Worm (Caenorhabditis elegans) whole organism, L1 larva: ENCODE measurements around the gene K05G3.1.

Experiments
- C04F5.9 ChIP-seq: sonication (generic microtip); optimal IDR thresholded peaks from 2 replicates; lab custom pipeline; 2016; ENCODE audit warnings: missing genetic modification characterization, missing compliant biosample characterization
- C34B4.2 ChIP-seq: sonication (generic microtip); optimal IDR thresholded peaks from 2 replicates; lab custom pipeline; 2017; ENCODE audit warnings: mild to moderate bottlenecking, missing genetic modification characterization, missing compliant biosample characterization
- ceh-82 ChIP-seq, 3 experiments: fragments of 150-350 bp in 1 of 3; sonication (generic microtip) in 2 of 3; optimal IDR thresholded peaks; 2 replicates each; lab custom pipeline; 2014 to 2017; ENCODE audit warnings: missing biosample characterization in 3 of 3, missing genetic modification characterization in 3 of 3
- ces-1 ChIP-seq: fragments of 150-350 bp; optimal IDR thresholded peaks from 2 replicates; lab custom pipeline; 2014; ENCODE audit warnings: missing biosample characterization, missing genetic modification reagents, missing genetic modification characterization
- efl-1 ChIP-seq, 4 experiments: fragments of 150-350 bp; optimal IDR thresholded peaks in 3 of 4; peaks in 1 of 4; 1 replicate in 1 of 4; 2 replicates in 3 of 4; lab custom pipeline; 2014; ENCODE audit warnings: missing biosample characterization in 2 of 4, missing genetic modification characterization in 2 of 4, missing genetic modification reagents in 2 of 4
- elt-2 ChIP-seq: sonication (generic microtip); optimal IDR thresholded peaks from 2 replicates; lab custom pipeline; 2016; ENCODE audit warnings: missing genetic modification characterization, mild to moderate bottlenecking, inconsistent platforms, missing compliant biosample characterization, missing genetic modification reagents
- fkh-10 ChIP-seq: sonication (generic microtip); optimal IDR thresholded peaks from 2 replicates; lab custom pipeline; 2017; ENCODE audit warnings: missing biosample characterization, missing genetic modification reagents, missing genetic modification characterization
- fkh-8 ChIP-seq: sonication (generic microtip); optimal IDR thresholded peaks from 2 replicates; lab custom pipeline; 2016; ENCODE audit warnings: mild to moderate bottlenecking, missing genetic modification characterization, missing compliant biosample characterization
- grh-1 ChIP-seq: fragments of 200-800 bp; sonication (Bioruptor generic); IDR thresholded peaks from 2 replicates; pipeline ENCODE4 v1.3.6; 2022; ENCODE audit warnings: missing genetic modification reagents, missing genetic modification characterization, missing compliant biosample characterization
- hlh-17 ChIP-seq: fragments of 200-800 bp; sonication (Bioruptor generic); optimal IDR thresholded peaks from 2 replicates; lab custom pipeline; 2018; ENCODE audit warnings: missing genetic modification characterization, mild to moderate bottlenecking, missing compliant biosample characterization, moderate library complexity, borderline replicate concordance
- lin-13 ChIP-seq: fragments of 150-350 bp; optimal IDR thresholded peaks from 2 replicates; lab custom pipeline; 2014; ENCODE audit warnings: missing biosample characterization, missing genetic modification reagents, missing genetic modification characterization
- lin-14 ChIP-seq: fragments of 200-800 bp; sonication (Bioruptor generic); optimal IDR thresholded peaks from 2 replicates; lab custom pipeline; 2018; ENCODE audit warnings: mild to moderate bottlenecking, missing genetic modification characterization, moderate library complexity, missing compliant biosample characterization
- lsy-2 ChIP-seq, 2 experiments: fragments of 150-350 bp; optimal IDR thresholded peaks; 2 replicates each; lab custom pipeline; 2014; ENCODE audit warnings: missing biosample characterization in 2 of 2, missing genetic modification characterization in 2 of 2
- mab-9 ChIP-seq: fragments of 200-800 bp; sonication (Bioruptor generic); IDR thresholded peaks from 2 replicates; pipeline ENCODE4 v1.3.6; 2022; ENCODE audit warnings: missing genetic modification reagents, missing genetic modification characterization, missing compliant biosample characterization
- nhr-19 ChIP-seq: fragments of 200-800 bp; sonication (Bioruptor generic); conservative IDR thresholded peaks from 2 replicates; pipeline ENCODE4 v1.3.6; 2022; ENCODE audit warnings: missing genetic modification characterization, missing compliant biosample characterization
- nhr-20 ChIP-seq: sonication (generic microtip); optimal IDR thresholded peaks from 2 replicates; lab custom pipeline; 2016; ENCODE audit warnings: mild to moderate bottlenecking, missing genetic modification characterization, missing compliant biosample characterization
- nhr-71 ChIP-seq: sonication (generic microtip); optimal IDR thresholded peaks from 2 replicates; lab custom pipeline; 2016; ENCODE audit warnings: mild to moderate bottlenecking, missing genetic modification characterization, moderate library complexity, missing compliant biosample characterization
- nhr-76 ChIP-seq: sonication (generic microtip); optimal IDR thresholded peaks from 2 replicates; lab custom pipeline; 2017; ENCODE audit warnings: missing biosample characterization, missing genetic modification characterization
- nhr-84 ChIP-seq: sonication (generic microtip); optimal IDR thresholded peaks from 2 replicates; lab custom pipeline; 2017; ENCODE audit warnings: missing biosample characterization, missing genetic modification characterization
- nhr-90 ChIP-seq: sonication (generic microtip); optimal IDR thresholded peaks from 2 replicates; lab custom pipeline; 2016; ENCODE audit warnings: mild to moderate bottlenecking, missing genetic modification characterization, missing compliant biosample characterization; ENCODE audit not compliant: poor library complexity
- pax-3 ChIP-seq: fragments of 200-800 bp; sonication (Bioruptor generic); optimal IDR thresholded peaks from 2 replicates; lab custom pipeline; 2018; ENCODE audit warnings: mild to moderate bottlenecking, missing genetic modification characterization, moderate library complexity, missing compliant biosample characterization
- rnt-1 ChIP-seq: sonication (generic microtip); optimal IDR thresholded peaks from 2 replicates; lab custom pipeline; 2016; ENCODE audit warnings: mild to moderate bottlenecking, missing genetic modification characterization, moderate library complexity, missing compliant biosample characterization
- sox-4 ChIP-seq: sonication (generic microtip); optimal IDR thresholded peaks from 2 replicates; lab custom pipeline; 2016; ENCODE audit warnings: missing genetic modification characterization, missing compliant biosample characterization
- sup-37 ChIP-seq: fragments of 200-800 bp; sonication (Bioruptor generic); optimal IDR thresholded peaks from 2 replicates; lab custom pipeline; 2018; ENCODE audit warnings: mild to moderate bottlenecking, missing genetic modification characterization, missing compliant biosample characterization
- unc-130 ChIP-seq: fragments of 150-350 bp; optimal IDR thresholded peaks from 2 replicates; lab custom pipeline; 2017; ENCODE audit warnings: missing biosample characterization, missing genetic modification characterization, inconsistent platforms
- unc-30 ChIP-seq: sonication (generic microtip); optimal IDR thresholded peaks from 2 replicates; lab custom pipeline; 2017; ENCODE audit warnings: missing biosample characterization, missing genetic modification characterization
- vab-15 ChIP-seq: sonication (generic microtip); optimal IDR thresholded peaks from 2 replicates; lab custom pipeline; 2017; ENCODE audit warnings: missing genotype, mild to moderate bottlenecking, missing genetic modification characterization, missing compliant biosample characterization
- zag-1 ChIP-seq: fragments of 150-350 bp; optimal IDR thresholded peaks from 2 replicates; lab custom pipeline; 2014; ENCODE audit warnings: missing biosample characterization, missing genetic modification characterization
- ztf-11 ChIP-seq, 2 experiments: sonication (generic microtip); optimal IDR thresholded peaks; 2 replicates each; lab custom pipeline; 2016 to 2017; ENCODE audit warnings: missing genetic modification characterization in 2 of 2, missing biosample characterization in 1 of 2, missing compliant biosample characterization in 1 of 2

Gene K05G3.1

DNA sequence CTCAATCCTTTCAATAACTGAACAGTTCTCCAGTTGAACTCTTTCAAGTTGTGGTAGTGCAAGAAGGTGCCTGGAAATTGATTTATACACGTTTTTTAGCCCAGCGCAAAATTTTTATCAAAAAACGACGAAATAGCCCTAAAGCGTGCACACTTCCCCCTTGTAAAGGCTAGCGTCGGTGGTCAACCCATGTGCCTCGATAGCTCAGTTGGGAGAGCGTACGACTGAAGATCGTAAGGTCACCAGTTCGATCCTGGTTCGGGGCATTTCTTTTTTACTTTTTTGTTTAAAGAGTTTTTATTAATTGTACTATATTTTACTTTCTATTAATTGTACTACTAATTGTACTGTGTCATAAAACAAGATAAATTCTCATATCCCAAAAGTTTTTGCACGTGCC is 50.2 kb downstream of the K05G3.1 start (continued):
- no peak for TF ChIP-seq zag-1 (tag; lab: Kevin White, UChicago)
- TF ChIP-seq C04F5.9 (tag; lab: Kevin White, UChicago): no peak
- TF ChIP-seq unc-30: no peak
- TF ChIP-seq sox-4 (tag; lab: Kevin White, UChicago): no peak
- no peak for TF ChIP-seq lsy-2 (tag; optimal IDR thresholded peaks at IDR 0.05; lab: Kevin White, UChicago)
- TF ChIP-seq nhr-20 (tag; lab: Kevin White, UChicago): peak; percentile 45
- TF ChIP-seq nhr-90: peak; percentile 44
- no peak for TF ChIP-seq efl-1 (optimal IDR thresholded peaks at IDR 0.05; lab: Kevin White, UChicago)
- TF ChIP-seq efl-1 (GFP tag; optimal IDR thresholded peaks at IDR 0.05 in 1 of 2; lab: Kevin White, UChicago): no peak
- TF ChIP-seq hlh-17 (GFP tag; lab: Kevin White, UChicago): no peak
- no peak for TF ChIP-seq ces-1
- TF ChIP-seq nhr-76 (tag; lab: Kevin White, UChicago): no peak
- TF ChIP-seq unc-130: no peak
- no peak for TF ChIP-seq sup-37 (GFP tag; lab: Kevin White, UChicago)
- no peak for TF ChIP-seq fkh-10 (GFP tag; lab: Kevin White, UChicago)
- TF ChIP-seq nhr-19 (GFP tag; lab: Robert Waterston, UW): no peak; the same call in 1 of the 2 replicates
- no peak for TF ChIP-seq grh-1 (GFP tag; lab: Robert Waterston, UW)
- no peak for TF ChIP-seq nhr-84 (tag; lab: Kevin White, UChicago)
- no peak for TF ChIP-seq C34B4.2 (tag; lab: Kevin White, UChicago)
- TF ChIP-seq lin-13 (GFP tag; lab: Kevin White, UChicago): peak; percentile 3
- TF ChIP-seq vab-15 (tag; lab: Kevin White, UChicago): no peak
- no peak for TF ChIP-seq pax-3 (tag; lab: Kevin White, UChicago)
- peak; percentile 30 for TF ChIP-seq elt-2 (tag; lab: Kevin White, UChicago)
- TF ChIP-seq nhr-71 (tag; lab: Kevin White, UChicago): peak; percentile 53
- peak; percentile 48 for TF ChIP-seq rnt-1 (tag; lab: Kevin White, UChicago)
- no peak for TF ChIP-seq ceh-82 (tag; optimal IDR thresholded peaks at IDR 0.05; lab: Kevin White, UChicago)
- no peak for TF ChIP-seq fkh-8 (tag; lab: Kevin White, UChicago)
- TF ChIP-seq lin-14 (GFP tag; lab: Kevin White, UChicago): peak; percentile 20
- no peak for TF ChIP-seq mab-9
- no peak for TF ChIP-seq ztf-11 (tag; optimal IDR thresholded peaks at IDR 0.05; lab: Kevin White, UChicago)
